Worm (Caenorhabditis elegans): ENCODE measurements around the gene mrpl-16.

ce11 chrIII:4697819-4698218, 6.4 kb upstream of the mrpl-16 start, which contains the start of gene dnj-18:
- TF ChIP-seq ama-1 (optimal IDR thresholded peaks at IDR 0.05) (no peak), ama-1 (GFP tag; optimal IDR thresholded peaks at IDR 0.05) (no peak), lin-35 (GFP tag; optimal IDR thresholded peaks at IDR 0.05) (no peak), akir-1 (GFP tag; optimal IDR thresholded peaks at IDR 0.05) (no peak), snpc-4 (GFP tag; optimal IDR thresholded peaks at IDR 0.05) (no peak), snpc-4 (tag; optimal IDR thresholded peaks at IDR 0.05) (no peak), tbp1 (GFP tag; optimal IDR thresholded peaks at IDR 0.05) (no peak), unc-62 (GFP tag; optimal IDR thresholded peaks at IDR 0.05) (no peak), ets-4 (GFP tag; optimal IDR thresholded peaks at IDR 0.05) (no peak), mxl-1 (tag; optimal IDR thresholded peaks at IDR 0.05) (no peak), ztf-26 (tag; optimal IDR thresholded peaks at IDR 0.05) (no peak)

All from whole organism, young adult.